Fruit fly (Drosophila melanogaster) S2 (cell line): ENCODE results near the gene unc.

Experiments used
- CG8478 ChIP-seq: fragments of >200 bp; optimal IDR thresholded peaks from 2 replicates; lab custom pipeline; 2018
- CTCF ChIP-seq, 2 experiments: fragments of >200 bp; optimal IDR thresholded peaks; 2 replicates each; lab custom pipeline; 2018

dm6 chrX:21083246-21083645 is 33.5 kb downstream of the unc start:
- TF ChIP-seq CG8478 (lab: Kevin White, UChicago) (no peak), CTCF (optimal IDR thresholded peaks at IDR 0.05; lab: Kevin White, UChicago) (no peak)
